Worm (Caenorhabditis elegans): ENCODE data around the gene Y116F11A.1.

Y116F11A.1 gene

DNA sequence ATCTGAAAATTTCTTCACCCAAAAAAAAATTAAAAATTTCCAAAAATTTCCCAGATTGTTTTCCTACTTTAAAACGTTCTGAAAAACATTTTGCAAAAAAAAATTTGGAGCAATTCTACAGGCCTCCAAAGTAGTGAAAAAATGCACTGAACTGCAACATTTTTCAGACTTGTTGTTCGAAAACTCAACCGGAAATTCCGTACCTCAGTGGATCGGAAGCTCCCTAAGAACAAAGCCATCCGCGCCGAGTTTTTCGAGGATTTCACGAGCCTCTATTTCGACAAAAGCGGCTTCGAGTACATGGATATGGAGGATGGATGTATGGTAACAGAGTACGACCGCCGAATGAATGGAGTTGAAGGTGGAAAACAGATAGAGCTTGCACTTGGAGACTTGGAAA, 7.7 kb downstream of the Y116F11A.1 start, which contains the start of gene fbxa-131:
Gene fbxa-131, plus strand, starts transcription at position 301 of the 400 bp plus-strand sequence.
- TF ChIP-seq nhr-129 (tag; optimal IDR thresholded peaks at IDR 0.05) (no peak), ZK546.5 (tag; optimal IDR thresholded peaks at IDR 0.05) (no peak), C34F6.9 (tag; optimal IDR thresholded peaks at IDR 0.05) (no peak), unc-62 (GFP tag; optimal IDR thresholded peaks at IDR 0.05) (no peak), lsy-2 (tag; optimal IDR thresholded peaks at IDR 0.05) (no peak), aly-2 (tag; optimal IDR thresholded peaks at IDR 0.05) (no peak), sma-3 (GFP tag; optimal IDR thresholded peaks at IDR 0.05) (no peak), ceh-16 (tag; optimal IDR thresholded peaks at IDR 0.05) (no peak), F13H6.1 (tag; optimal IDR thresholded peaks at IDR 0.05) (no peak), ztf-4 (tag; optimal IDR thresholded peaks at IDR 0.05) (no peak), peb-1 (tag; optimal IDR thresholded peaks at IDR 0.05) (no peak), snpc-4 (tag; optimal IDR thresholded peaks at IDR 0.05) (no peak), crh-2 (tag; optimal IDR thresholded peaks at IDR 0.05) (no peak), alr-1 (tag; optimal IDR thresholded peaks at IDR 0.05) (no peak), unc-39 (tag; optimal IDR thresholded peaks at IDR 0.05) (no peak)

DNA sequence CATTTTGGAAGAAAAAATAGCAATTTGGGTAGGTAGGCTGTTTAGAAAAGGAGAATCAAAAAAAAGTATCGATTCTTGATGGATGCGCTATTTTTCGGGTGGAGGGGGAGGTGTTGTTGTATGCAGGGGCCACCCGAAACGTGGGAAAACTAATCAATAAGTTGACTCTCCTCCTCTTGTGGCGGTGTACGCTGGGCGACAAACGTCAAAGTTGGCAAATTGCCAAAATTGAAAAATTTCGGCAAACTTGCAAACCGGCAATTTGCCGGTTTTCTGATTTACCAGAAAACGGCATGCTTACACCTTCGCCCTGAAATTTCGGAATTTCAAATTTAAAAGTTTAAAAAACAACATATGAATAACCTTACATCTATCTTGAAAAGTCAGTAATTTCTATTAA, 10.7 kb downstream of the Y116F11A.1 start, which contains the start of gene W04E12.2:
Gene W04E12.2, minus strand, starts transcription at position 101 of the 400 bp plus-strand sequence.
- TF ChIP-seq skn-1 (tag; optimal IDR thresholded peaks at IDR 0.05) (no peak), ZK546.5 (tag; optimal IDR thresholded peaks at IDR 0.05) (no peak), nhr-237 (tag; optimal IDR thresholded peaks at IDR 0.05) (no peak), mdl-1 (tag; optimal IDR thresholded peaks at IDR 0.05) (no peak), mbf-1 (tag; optimal IDR thresholded peaks at IDR 0.05) (no peak), elt-1 (tag; optimal IDR thresholded peaks at IDR 0.05) (no peak), ztf-1 (GFP tag; conservative IDR thresholded peaks at IDR 0.05) (no peak), blmp-1 (tag; optimal IDR thresholded peaks at IDR 0.05; ENCODE audit: insufficient read depth) (no peak), dmd-4 (tag; optimal IDR thresholded peaks at IDR 0.05) (no peak), sem-4 (tag; optimal IDR thresholded peaks at IDR 0.05) (no peak), nhr-21 (tag; optimal IDR thresholded peaks at IDR 0.05) (no peak), elt-3 (tag; optimal IDR thresholded peaks at IDR 0.05) (no peak), ceh-82 (tag; optimal IDR thresholded peaks at IDR 0.05) (no peak), nhr-12 (tag; optimal IDR thresholded peaks at IDR 0.05) (no peak)

DNA sequence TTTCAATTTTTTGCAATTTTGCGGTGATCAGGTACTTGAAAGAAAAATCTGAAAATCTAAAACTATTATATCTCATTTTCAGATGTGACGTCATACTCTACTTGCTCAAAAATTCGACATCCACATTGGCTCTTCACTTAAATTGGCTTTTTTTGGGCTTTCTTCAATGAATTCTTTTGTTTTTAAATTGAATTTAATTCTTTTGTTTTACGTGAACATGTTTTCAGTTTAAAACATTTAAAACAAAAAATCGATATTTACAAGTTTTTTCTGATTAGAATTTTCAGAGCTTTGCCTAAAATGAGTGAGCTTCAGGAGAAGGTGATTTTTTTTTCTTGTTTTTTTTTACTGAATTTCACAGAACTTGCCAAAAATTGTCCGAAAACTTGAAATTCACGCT, 11.3 kb downstream of the Y116F11A.1 start, which contains the start of gene W04E12.3:
Gene W04E12.3, plus strand, starts transcription at position 301 of the 400 bp plus-strand sequence.
- TF ChIP-seq lin-39 (tag; optimal IDR thresholded peaks at IDR 0.05) = no peak
- TF ChIP-seq peb-1 (tag; optimal IDR thresholded peaks at IDR 0.05) = no peak
- TF ChIP-seq snpc-4 (tag; optimal IDR thresholded peaks at IDR 0.05) = no peak
- no peak for TF ChIP-seq unc-39 (tag; optimal IDR thresholded peaks at IDR 0.05)

DNA sequence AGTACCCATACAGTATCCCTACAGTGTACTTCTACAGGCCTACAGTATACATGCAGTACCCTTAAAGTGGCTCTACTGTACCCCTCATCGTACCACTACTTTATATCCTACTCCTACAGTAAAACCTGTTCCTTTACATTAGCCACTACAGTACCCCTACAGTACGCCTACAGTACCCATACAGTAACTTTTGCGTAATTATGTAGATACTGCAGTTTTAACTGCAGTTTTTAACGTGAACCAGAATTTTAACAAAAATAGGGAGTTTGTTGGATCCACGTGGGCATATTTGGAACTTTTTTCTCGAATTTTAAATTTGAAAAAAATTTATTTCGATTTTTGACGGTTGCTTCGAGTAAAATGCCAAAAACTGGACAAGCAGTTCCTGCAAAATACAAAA, 12.9 kb downstream of the Y116F11A.1 start, which contains the start of gene W04E12.4:
Gene W04E12.4, plus strand, starts transcription at position 301 of the 400 bp plus-strand sequence.
- no peak for TF ChIP-seq nhr-21 (tag; optimal IDR thresholded peaks at IDR 0.05)
- no peak for TF ChIP-seq unc-39 (tag; optimal IDR thresholded peaks at IDR 0.05)
- no peak for TF ChIP-seq peb-1 (tag; optimal IDR thresholded peaks at IDR 0.05)
- TF ChIP-seq elt-3 (tag; optimal IDR thresholded peaks at IDR 0.05) = no peak
- TF ChIP-seq egl-27 (tag; optimal IDR thresholded peaks at IDR 0.05) = no peak
- TF ChIP-seq aly-2 (tag; optimal IDR thresholded peaks at IDR 0.05) = no peak
- no peak for TF ChIP-seq C34F6.9 (tag; optimal IDR thresholded peaks at IDR 0.05)
- TF ChIP-seq skn-1 (tag; optimal IDR thresholded peaks at IDR 0.05) = no peak
- no peak for TF ChIP-seq fos-1 (tag; optimal IDR thresholded peaks at IDR 0.05)
- no peak for TF ChIP-seq lsy-2 (tag; optimal IDR thresholded peaks at IDR 0.05)
- no peak for TF ChIP-seq dmd-4 (tag; optimal IDR thresholded peaks at IDR 0.05)
- no peak for TF ChIP-seq sma-9 (GFP tag; optimal IDR thresholded peaks at IDR 0.05)
- TF ChIP-seq sma-9 (tag; optimal IDR thresholded peaks at IDR 0.05) = no peak
- TF ChIP-seq nhr-77 (tag; optimal IDR thresholded peaks at IDR 0.05) = no peak

DNA sequence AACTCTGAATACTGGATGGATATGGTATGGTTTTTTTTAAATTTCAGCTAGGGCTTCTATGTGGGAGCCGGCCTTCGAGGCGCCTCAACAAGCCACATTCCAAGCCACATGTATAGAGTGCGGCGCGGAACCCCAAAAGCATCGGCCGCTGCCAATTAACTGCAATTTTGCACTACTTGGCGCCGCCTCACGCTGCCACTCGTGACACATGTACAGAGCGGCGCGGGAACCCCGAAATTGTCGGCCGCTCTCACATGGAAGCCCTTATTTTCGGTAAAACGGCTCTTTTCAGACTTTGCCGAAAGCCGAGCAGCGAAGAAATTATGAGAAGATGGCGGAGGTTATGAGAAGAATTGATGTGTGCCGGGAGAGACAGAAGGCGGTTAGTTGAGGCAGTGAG, 13.4 kb downstream of the Y116F11A.1 start:
- TF ChIP-seq unc-39 (tag; optimal IDR thresholded peaks at IDR 0.05) = no peak
- TF ChIP-seq nhr-6 (tag; optimal IDR thresholded peaks at IDR 0.05) = no peak
- TF ChIP-seq nhr-12 (tag; optimal IDR thresholded peaks at IDR 0.05) = no peak
- no peak for TF ChIP-seq ceh-82 (tag; optimal IDR thresholded peaks at IDR 0.05)
- no peak for TF ChIP-seq sma-3 (GFP tag; optimal IDR thresholded peaks at IDR 0.05)
- no peak for TF ChIP-seq crh-2 (tag; optimal IDR thresholded peaks at IDR 0.05)
- no peak for TF ChIP-seq ztf-11 (tag; optimal IDR thresholded peaks at IDR 0.05)
